Worm (Caenorhabditis elegans): ENCODE measurements around the gene K02E10.4.

ce11 chrX:2526078-2526477 lies 43.0 kb downstream of the K02E10.4 start:
- TF ChIP-seq ztf-1 (GFP tag; conservative IDR thresholded peaks at IDR 0.05) (no peak), R02D3.7 (tag; optimal IDR thresholded peaks at IDR 0.05) (no peak), lin-39 (tag; optimal IDR thresholded peaks at IDR 0.05) (no peak), elt-1 (tag; optimal IDR thresholded peaks at IDR 0.05) (no peak), zag-1 (tag; optimal IDR thresholded peaks at IDR 0.05) (no peak), blmp-1 (tag; optimal IDR thresholded peaks at IDR 0.05; ENCODE audit: insufficient read depth) (no peak), mdl-1 (tag; optimal IDR thresholded peaks at IDR 0.05) (no peak), unc-62 (GFP tag; optimal IDR thresholded peaks at IDR 0.05) (no peak)

All from whole organism, L2 larva.